Fruit fly (Drosophila melanogaster): ENCODE measurements around the gene CG8010.

CG8010 gene

DNA sequence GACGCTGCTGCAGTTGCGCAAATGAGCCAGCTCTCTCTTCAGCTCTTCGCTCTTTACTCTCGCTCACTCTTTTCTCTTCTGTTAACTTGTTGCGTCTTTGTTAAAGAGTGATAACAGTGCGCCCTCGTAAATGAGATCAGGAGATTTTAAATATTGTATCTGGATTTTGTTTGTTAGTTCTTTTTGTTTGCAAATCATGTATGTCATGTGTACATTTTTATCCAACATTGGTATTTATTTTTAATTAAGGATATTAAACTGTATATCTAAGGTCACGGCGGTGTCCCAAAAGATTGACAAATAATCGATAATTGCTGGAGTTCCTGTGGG is 30.1 kb upstream of the CG8010 start:
- TF ChIP-seq CG7101 (tag; optimal IDR thresholded peaks at IDR 0.05), result peak; percentile 17
- peak; percentile 21 for TF ChIP-seq bab1 (GFP tag; optimal IDR thresholded peaks at IDR 0.05)
- no peak for TF ChIP-seq cic (GFP tag; optimal IDR thresholded peaks at IDR 0.05)
- TF ChIP-seq pad (GFP tag; optimal IDR thresholded peaks at IDR 0.05), result no peak
- TF ChIP-seq Mnt (GFP tag; optimal IDR thresholded peaks at IDR 0.05), result no peak
- TF ChIP-seq CG11617 (GFP tag; optimal IDR thresholded peaks at IDR 0.05), result no peak
- no peak for TF ChIP-seq kay (GFP tag; ENCODE audit: borderline replicate concordance)
- no peak for TF ChIP-seq CG33017 (tag; optimal IDR thresholded peaks at IDR 0.05)
- peak; percentile 55 for TF ChIP-seq CG14711 (tag; optimal IDR thresholded peaks at IDR 0.05)
- no peak for TF ChIP-seq ovo (GFP tag; optimal IDR thresholded peaks at IDR 0.05)
- peak; percentile 13 for TF ChIP-seq CG1620 (GFP tag; optimal IDR thresholded peaks at IDR 0.05)
- no peak for TF ChIP-seq Clk (GFP tag; optimal IDR thresholded peaks at IDR 0.05)
- TF ChIP-seq cnc (optimal IDR thresholded peaks at IDR 0.05), result no peak
- no peak for TF ChIP-seq toe (GFP tag; optimal IDR thresholded peaks at IDR 0.05)
- no peak for TF ChIP-seq Hr96 (GFP tag; optimal IDR thresholded peaks at IDR 0.05)
- no peak for TF ChIP-seq tj (GFP tag; optimal IDR thresholded peaks at IDR 0.05)
- TF ChIP-seq CG5204 (GFP tag; optimal IDR thresholded peaks at IDR 0.05), result peak; percentile 39
- no peak for TF ChIP-seq Crg-1 (GFP tag; optimal IDR thresholded peaks at IDR 0.05)
- TF ChIP-seq CG7045 (GFP tag; optimal IDR thresholded peaks at IDR 0.05), result no peak
- no peak for TF ChIP-seq CG12768 (GFP tag; optimal IDR thresholded peaks at IDR 0.05)

DNA sequence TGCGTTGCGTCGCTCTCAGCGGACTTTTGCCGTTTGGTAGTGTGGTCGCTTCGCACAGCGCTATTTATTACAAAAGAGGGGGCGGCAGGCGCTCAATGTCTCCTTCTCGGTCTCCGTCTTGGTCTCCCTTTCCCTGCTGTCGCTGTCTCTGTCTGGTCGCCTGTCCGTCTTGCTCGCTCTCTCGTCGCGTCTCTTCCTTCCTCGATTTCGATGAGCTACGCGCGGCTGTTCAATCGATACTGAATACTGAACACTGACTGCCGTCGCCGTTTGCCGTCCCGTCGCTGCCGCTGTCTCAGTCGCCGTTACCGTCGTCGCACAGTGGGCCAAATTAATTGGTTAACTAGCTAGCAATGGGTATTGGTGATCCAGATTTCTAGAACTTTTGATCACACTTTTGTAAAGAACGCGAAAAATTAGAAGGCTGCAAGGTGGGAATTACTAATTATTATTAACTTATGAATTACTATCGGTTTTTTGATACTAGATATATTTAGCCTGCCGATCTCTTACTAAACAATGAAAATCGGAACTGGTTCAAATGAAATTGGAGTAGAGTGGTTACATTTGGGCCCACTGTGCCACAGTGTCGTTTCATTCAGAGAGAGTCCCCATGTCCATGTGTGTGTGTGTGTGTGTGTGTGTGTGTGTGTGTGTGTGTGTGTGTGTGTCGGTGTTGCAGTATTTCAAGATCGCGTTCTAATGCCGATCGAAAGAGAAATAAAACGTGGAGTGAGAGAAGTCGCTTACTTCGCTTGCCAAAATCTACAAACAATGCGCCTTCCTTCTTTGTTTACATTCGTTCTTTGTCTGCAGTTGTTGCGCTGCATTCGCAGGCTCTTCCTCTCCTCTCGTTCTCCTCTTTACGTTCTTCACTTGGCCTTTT is 29.4 kb upstream of the CG8010 start, which contains the start of gene CG8034:
Gene CG8034, minus strand, starts transcription at position 264 of the 886 bp plus-strand sequence.
- TF ChIP-seq ovo (GFP tag; optimal IDR thresholded peaks at IDR 0.05) (peak; percentile 96), kay (GFP tag; ENCODE audit: borderline replicate concordance) (peak; percentile 84), Crg-1 (GFP tag; optimal IDR thresholded peaks at IDR 0.05) (peak; percentile 94), tj (GFP tag; optimal IDR thresholded peaks at IDR 0.05) (peak; percentile 89), CG7045 (GFP tag; optimal IDR thresholded peaks at IDR 0.05) (peak; percentile 88), bab1 (GFP tag; optimal IDR thresholded peaks at IDR 0.05) (peak; percentile 97), toe (GFP tag; optimal IDR thresholded peaks at IDR 0.05) (peak; percentile 91), CG14711 (tag; optimal IDR thresholded peaks at IDR 0.05) (peak; percentile 87), Mnt (GFP tag; optimal IDR thresholded peaks at IDR 0.05) (peak; percentile 91), CG33017 (tag; optimal IDR thresholded peaks at IDR 0.05) (peak; percentile 90), cic (GFP tag; optimal IDR thresholded peaks at IDR 0.05) (peak; percentile 84), CG7101 (tag; optimal IDR thresholded peaks at IDR 0.05) (peak; percentile 97), Clk (GFP tag; optimal IDR thresholded peaks at IDR 0.05) (peak; percentile 79), CG11617 (GFP tag; optimal IDR thresholded peaks at IDR 0.05) (peak; percentile 97), pad (GFP tag; optimal IDR thresholded peaks at IDR 0.05) (peak; percentile 91), Hr96 (GFP tag; optimal IDR thresholded peaks at IDR 0.05) (peak; percentile 97), CG5204 (GFP tag; optimal IDR thresholded peaks at IDR 0.05) (peak; percentile 94), cnc (optimal IDR thresholded peaks at IDR 0.05) (no peak), CG1620 (GFP tag; optimal IDR thresholded peaks at IDR 0.05) (peak; percentile 95), CG12768 (GFP tag; optimal IDR thresholded peaks at IDR 0.05) (peak; percentile 89)

DNA sequence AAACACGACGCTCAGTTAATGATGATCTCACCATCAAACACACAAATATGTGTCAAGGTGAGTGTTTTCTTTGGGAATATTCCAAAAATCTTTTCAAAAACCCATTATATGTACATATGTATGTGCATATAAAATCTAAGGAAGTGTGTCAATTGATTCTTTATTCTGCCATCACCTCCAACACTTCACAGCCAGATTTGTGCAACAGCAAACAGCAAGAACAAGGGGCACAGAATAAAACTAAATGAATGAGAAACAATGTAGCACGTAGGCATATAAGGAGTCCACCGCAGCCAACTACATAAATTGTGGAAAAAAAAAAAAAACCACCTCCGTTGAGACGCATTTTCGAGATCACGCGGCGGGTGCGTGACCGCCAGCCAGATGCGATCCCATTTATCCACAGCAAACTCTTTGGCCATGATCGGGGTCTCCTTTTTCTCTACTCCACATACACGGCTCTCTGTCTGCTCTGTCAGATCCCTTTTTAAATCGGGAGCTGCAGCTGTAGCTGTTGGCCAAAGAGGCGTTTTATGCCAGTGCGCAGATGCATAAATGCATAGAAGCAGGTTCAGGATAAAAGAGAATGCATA is 27.2 kb upstream of the CG8010 start:
- no peak for TF ChIP-seq pad (GFP tag; optimal IDR thresholded peaks at IDR 0.05)
- no peak for TF ChIP-seq CG11617 (GFP tag; optimal IDR thresholded peaks at IDR 0.05)
- no peak for TF ChIP-seq toe (GFP tag; optimal IDR thresholded peaks at IDR 0.05)
- TF ChIP-seq Hr96 (GFP tag; optimal IDR thresholded peaks at IDR 0.05), result no peak

- TF ChIP-seq pad (GFP tag; optimal IDR thresholded peaks at IDR 0.05) (no peak), Crg-1 (GFP tag; optimal IDR thresholded peaks at IDR 0.05) (no peak), CG11617 (GFP tag; optimal IDR thresholded peaks at IDR 0.05) (no peak), CG7101 (tag; optimal IDR thresholded peaks at IDR 0.05) (no peak), Mnt (GFP tag; optimal IDR thresholded peaks at IDR 0.05) (no peak), CG14711 (tag; optimal IDR thresholded peaks at IDR 0.05) (no peak), CG5204 (GFP tag; optimal IDR thresholded peaks at IDR 0.05) (no peak), CG33017 (tag; optimal IDR thresholded peaks at IDR 0.05) (no peak), tj (GFP tag; optimal IDR thresholded peaks at IDR 0.05) (no peak), cic (GFP tag; optimal IDR thresholded peaks at IDR 0.05) (no peak), ovo (GFP tag; optimal IDR thresholded peaks at IDR 0.05) (no peak), Clk (GFP tag; optimal IDR thresholded peaks at IDR 0.05) (no peak), toe (GFP tag; optimal IDR thresholded peaks at IDR 0.05) (no peak), bab1 (GFP tag; optimal IDR thresholded peaks at IDR 0.05) (no peak), kay (GFP tag; ENCODE audit: borderline replicate concordance) (no peak), cnc (optimal IDR thresholded peaks at IDR 0.05) (no peak), Hr96 (GFP tag; optimal IDR thresholded peaks at IDR 0.05) (no peak)
Measured at dm6 chrX:19294953-19295352, 26.3 kb upstream of the CG8010 start.

DNA sequence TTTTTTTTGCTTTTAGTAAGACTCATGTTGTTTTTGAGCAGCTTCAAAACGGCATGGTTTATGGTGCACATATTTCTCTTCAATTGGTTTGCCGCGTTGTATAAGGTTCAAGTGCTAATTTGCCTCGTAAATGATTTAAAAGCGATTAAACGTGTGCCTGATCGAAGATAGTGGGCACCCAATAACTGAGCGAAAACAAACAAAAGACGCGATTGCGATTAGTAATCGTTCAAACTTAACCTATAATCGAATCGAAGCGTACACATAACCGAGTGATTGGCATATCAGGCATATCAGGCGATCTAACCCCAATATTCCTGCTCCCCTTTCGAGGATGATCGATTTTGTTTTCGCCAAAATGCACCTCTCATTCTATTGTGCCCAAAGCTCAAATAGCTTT is 25.3 kb upstream of the CG8010 start:
- no peak for TF ChIP-seq CG14711 (tag; optimal IDR thresholded peaks at IDR 0.05)
- TF ChIP-seq CG33017 (tag; optimal IDR thresholded peaks at IDR 0.05), result no peak
- peak; percentile 26 for TF ChIP-seq Mnt (GFP tag; optimal IDR thresholded peaks at IDR 0.05)
- TF ChIP-seq toe (GFP tag; optimal IDR thresholded peaks at IDR 0.05), result no peak
- TF ChIP-seq cic (GFP tag; optimal IDR thresholded peaks at IDR 0.05), result no peak

dm6 chrX:19293320-19293719 is 24.6 kb upstream of the CG8010 start:
- TF ChIP-seq bab1 (GFP tag; optimal IDR thresholded peaks at IDR 0.05) (no peak), CG33017 (tag; optimal IDR thresholded peaks at IDR 0.05) (no peak), CG11617 (GFP tag; optimal IDR thresholded peaks at IDR 0.05) (no peak), cic (GFP tag; optimal IDR thresholded peaks at IDR 0.05) (no peak), tj (GFP tag; optimal IDR thresholded peaks at IDR 0.05) (no peak), kay (GFP tag; ENCODE audit: borderline replicate concordance) (no peak), cnc (optimal IDR thresholded peaks at IDR 0.05) (no peak), CG12768 (GFP tag; optimal IDR thresholded peaks at IDR 0.05) (no peak), Hr96 (GFP tag; optimal IDR thresholded peaks at IDR 0.05) (no peak), Crg-1 (GFP tag; optimal IDR thresholded peaks at IDR 0.05) (no peak), Mnt (GFP tag; optimal IDR thresholded peaks at IDR 0.05) (no peak), ovo (GFP tag; optimal IDR thresholded peaks at IDR 0.05) (no peak), toe (GFP tag; optimal IDR thresholded peaks at IDR 0.05) (no peak), CG7101 (tag; optimal IDR thresholded peaks at IDR 0.05) (no peak), CG7045 (GFP tag; optimal IDR thresholded peaks at IDR 0.05) (no peak), CG5204 (GFP tag; optimal IDR thresholded peaks at IDR 0.05) (no peak), CG1620 (GFP tag; optimal IDR thresholded peaks at IDR 0.05) (no peak), Clk (GFP tag; optimal IDR thresholded peaks at IDR 0.05) (no peak), CG14711 (tag; optimal IDR thresholded peaks at IDR 0.05) (no peak), pad (GFP tag; optimal IDR thresholded peaks at IDR 0.05) (no peak)

Measured in whole organism, adult.